Fruit fly (Drosophila melanogaster) whole organism, embryonic: ENCODE measurements around the gene Cpsf100.

Source experiments
- ATbp ChIP-seq: fragments of 200-800 bp; sonication (Bioruptor generic); optimal IDR thresholded peaks from 2 replicates; lab custom pipeline; 2017; ENCODE audit warnings: missing biosample characterization, mild to moderate bottlenecking, missing genetic modification characterization, missing genetic modification reagents
- BEAF-32 ChIP-seq: fragments of 200-800 bp; sonication (Bioruptor generic); optimal IDR thresholded peaks from 3 replicates; lab custom pipeline; 2017; ENCODE audit warnings: missing biosample characterization, missing genetic modification characterization, mild to moderate bottlenecking, moderate library complexity, missing genetic modification reagents
- Blimp-1 ChIP-seq: fragments of 200-800 bp; sonication (Bioruptor generic); optimal IDR thresholded peaks from 3 replicates; lab custom pipeline; 2018; ENCODE audit warnings: missing biosample characterization, missing genetic modification characterization, mild to moderate bottlenecking, moderate library complexity, missing genetic modification reagents
- BtbVII ChIP-seq: fragments of 200-800 bp; sonication (Bioruptor generic); optimal IDR thresholded peaks from 3 replicates; lab custom pipeline; 2017; ENCODE audit warnings: missing biosample characterization, mild to moderate bottlenecking, missing genetic modification characterization
- CG10209 ChIP-seq: fragments of 200-800 bp; sonication (Bioruptor generic); optimal IDR thresholded peaks from 3 replicates; lab custom pipeline; 2017; ENCODE audit warnings: missing biosample characterization, mild to moderate bottlenecking, missing genetic modification characterization, missing genetic modification reagents
- CG11398 ChIP-seq: fragments of 200-800 bp; sonication (Bioruptor generic); optimal IDR thresholded peaks from 2 replicates; lab custom pipeline; 2016; ENCODE audit warnings: missing biosample characterization, missing genetic modification characterization
- CG11560 ChIP-seq: fragments of 200-800 bp; sonication (Bioruptor generic); IDR thresholded peaks from 3 replicates; pipeline ENCODE4 v1.3.6; 2022; ENCODE audit warnings: missing biosample characterization, missing genetic modification characterization
- CG1233 ChIP-seq: fragments of 200-800 bp; sonication (Bioruptor generic); optimal IDR thresholded peaks from 4 replicates; lab custom pipeline; 2018; ENCODE audit warnings: missing biosample characterization, mild to moderate bottlenecking, missing genetic modification characterization
- CG13296 ChIP-seq: fragments of 200-800 bp; sonication (Bioruptor generic); optimal IDR thresholded peaks from 3 replicates; lab custom pipeline; 2018; ENCODE audit warnings: missing biosample characterization, mild to moderate bottlenecking, missing genetic modification characterization
- CG14014 ChIP-seq: fragments of 200-800 bp; sonication (Bioruptor generic); IDR thresholded peaks from 2 replicates; pipeline ENCODE4 v1.3.6; 2022; ENCODE audit warnings: missing biosample characterization, missing genetic modification characterization
- CG15479 ChIP-seq: fragments of 200-800 bp; sonication (Bioruptor generic); optimal IDR thresholded peaks from 3 replicates; lab custom pipeline; 2019; ENCODE audit warnings: missing biosample characterization, mild to moderate bottlenecking, missing genetic modification characterization, moderate library complexity
- CG15601 ChIP-seq: fragments of 200-800 bp; sonication (Bioruptor generic); optimal IDR thresholded peaks from 3 replicates; lab custom pipeline; 2019; ENCODE audit warnings: missing biosample characterization, mild to moderate bottlenecking, missing genetic modification characterization, moderate library complexity
- CG18599 ChIP-seq: fragments of 200-800 bp; sonication (Bioruptor generic); optimal IDR thresholded peaks from 3 replicates; lab custom pipeline; 2017; ENCODE audit warnings: missing biosample characterization, missing genetic modification characterization, mild to moderate bottlenecking, moderate library complexity, missing genetic modification reagents
- CG2678 ChIP-seq: fragments of 200-800 bp; sonication (Bioruptor generic); optimal IDR thresholded peaks from 3 replicates; lab custom pipeline; 2019; ENCODE audit warnings: missing biosample characterization, mild to moderate bottlenecking, missing genetic modification characterization, moderate library complexity
- CG31224 ChIP-seq: fragments of 200-800 bp; sonication (Bioruptor generic); IDR thresholded peaks from 2 replicates; pipeline ENCODE4 v1.3.6; 2022; ENCODE audit warnings: missing biosample characterization, missing genetic modification characterization
- CG34376 ChIP-seq: fragments of 200-800 bp; sonication (Bioruptor generic); optimal IDR thresholded peaks from 2 replicates; lab custom pipeline; 2018; ENCODE audit warnings: missing biosample characterization, mild to moderate bottlenecking, missing genetic modification characterization
- CG7745 ChIP-seq: fragments of 200-800 bp; sonication (Bioruptor generic); optimal IDR thresholded peaks from 2 replicates; lab custom pipeline; 2018; ENCODE audit warnings: missing biosample characterization, mild to moderate bottlenecking, missing genetic modification characterization, moderate library complexity
- CG8290 ChIP-seq, 3 experiments: fragments of 200-800 bp; sonication (Bioruptor generic); optimal IDR thresholded peaks; 2 replicates each; lab custom pipeline; 2016 to 2019; ENCODE audit warnings: missing biosample characterization in 3 of 3, missing genetic modification characterization in 3 of 3, mild to moderate bottlenecking in 2 of 3, moderate library complexity in 1 of 3
- Doc3 ChIP-seq: fragments of 200-800 bp; sonication (Bioruptor generic); IDR thresholded peaks from 3 replicates; pipeline ENCODE4 v1.3.6; 2022; ENCODE audit warnings: missing biosample characterization, missing genetic modification characterization; ENCODE audit not compliant: partially characterized antibody
- Elba2 ChIP-seq: fragments of 200-800 bp; sonication (Bioruptor generic); optimal IDR thresholded peaks from 3 replicates; lab custom pipeline; 2016; ENCODE audit warnings: missing biosample characterization, missing genetic modification characterization
- Fer1 ChIP-seq: fragments of 200-800 bp; sonication (Bioruptor generic); optimal IDR thresholded peaks from 2 replicates; lab custom pipeline; 2017; ENCODE audit warnings: missing biosample characterization, mild to moderate bottlenecking, missing genetic modification characterization
- Hmr ChIP-seq: fragments of 200-800 bp; sonication (Bioruptor generic); optimal IDR thresholded peaks from 3 replicates; lab custom pipeline; 2017; ENCODE audit warnings: mild to moderate bottlenecking, missing biosample characterization, missing genetic modification reagents, missing genetic modification characterization
- MESR4 ChIP-seq: fragments of 200-800 bp; sonication (Bioruptor generic); optimal IDR thresholded peaks from 2 replicates; lab custom pipeline; 2018; ENCODE audit warnings: missing biosample characterization, mild to moderate bottlenecking, missing genetic modification characterization, moderate library complexity
- Sox100B ChIP-seq: fragments of 200-800 bp; sonication (Bioruptor generic); optimal IDR thresholded peaks from 3 replicates; lab custom pipeline; 2018; ENCODE audit warnings: missing biosample characterization, mild to moderate bottlenecking, missing genetic modification characterization
- ab ChIP-seq: fragments of 200-800 bp; sonication (Bioruptor generic); optimal IDR thresholded peaks from 2 replicates; lab custom pipeline; 2016; ENCODE audit warnings: missing biosample characterization, missing genetic modification characterization
- amos ChIP-seq: fragments of 200-800 bp; sonication (Bioruptor generic); IDR thresholded peaks from 2 replicates; pipeline ENCODE4 v1.3.6; 2022; ENCODE audit warnings: missing biosample characterization, missing genetic modification characterization; ENCODE audit not compliant: partially characterized antibody
- br ChIP-seq: fragments of >200 bp; optimal IDR thresholded peaks from 2 replicates; lab custom pipeline; 2017
- caup ChIP-seq: fragments of 200-800 bp; sonication (Bioruptor generic); optimal IDR thresholded peaks from 3 replicates; lab custom pipeline; 2017; ENCODE audit warnings: missing biosample characterization, mild to moderate bottlenecking, missing genetic modification characterization, moderate library complexity; ENCODE audit not compliant: severe bottlenecking
- ci ChIP-seq: fragments of 200-800 bp; sonication (Bioruptor generic); IDR thresholded peaks from 3 replicates; pipeline ENCODE4 v1.3.6; 2022; ENCODE audit warnings: missing biosample characterization, missing genetic modification characterization
- cwo ChIP-seq: fragments of 200-800 bp; sonication (Bioruptor generic); optimal IDR thresholded peaks from 3 replicates; lab custom pipeline; 2017; ENCODE audit warnings: missing biosample characterization, missing genetic modification characterization, mild to moderate bottlenecking, moderate library complexity, missing genetic modification reagents
- dimm ChIP-seq: fragments of 200-800 bp; sonication (Bioruptor generic); IDR thresholded peaks from 2 replicates; pipeline ENCODE4 v1.3.6; 2022; ENCODE audit warnings: missing biosample characterization, missing genetic modification characterization
- dpn ChIP-seq, 2 experiments: fragments of 200-800 bp; sonication (Bioruptor generic); optimal IDR thresholded peaks; 3 replicates each; lab custom pipeline; 2016; ENCODE audit warnings: missing biosample characterization in 2 of 2, missing genetic modification characterization in 2 of 2
- fd102C ChIP-seq: fragments of 200-800 bp; sonication (Bioruptor generic); optimal IDR thresholded peaks from 2 replicates; lab custom pipeline; 2018; ENCODE audit warnings: missing biosample characterization, mild to moderate bottlenecking, missing genetic modification characterization, moderate library complexity
- fd96Cb ChIP-seq: fragments of 200-800 bp; sonication (Bioruptor generic); optimal IDR thresholded peaks from 2 replicates; lab custom pipeline; 2018; ENCODE audit warnings: missing biosample characterization, mild to moderate bottlenecking, missing genetic modification characterization, moderate library complexity
- gem ChIP-seq: fragments of 200-800 bp; sonication (Bioruptor generic); optimal IDR thresholded peaks from 2 replicates; lab custom pipeline; 2019; ENCODE audit warnings: missing biosample characterization, mild to moderate bottlenecking, missing genetic modification characterization, moderate library complexity
- gsb ChIP-seq: fragments of 200-800 bp; sonication (Bioruptor generic); IDR thresholded peaks from 2 replicates; pipeline ENCODE4 v1.3.6; 2022; ENCODE audit warnings: missing biosample characterization, missing genetic modification characterization
- hbn ChIP-seq: fragments of 200-800 bp; sonication (Bioruptor generic); IDR thresholded peaks from 2 replicates; pipeline ENCODE4 v1.3.6; 2022; ENCODE audit warnings: missing biosample characterization, missing genetic modification characterization; ENCODE audit not compliant: partially characterized antibody
- hkb ChIP-seq, 2 experiments: fragments of 200-800 bp in 1 of 2; fragments of >200 bp in 1 of 2; sonication (Bioruptor generic) in 1 of 2; IDR thresholded peaks in 1 of 2; optimal IDR thresholded peaks in 1 of 2; 2 replicates each; pipeline versions ENCODE4 v1.3.6 to Lab custom; 2017 to 2022; ENCODE audit warnings: missing biosample characterization in 1 of 2, missing genetic modification characterization in 1 of 2
- hth ChIP-seq: fragments of >200 bp; optimal IDR thresholded peaks from 2 replicates; lab custom pipeline; 2017; ENCODE audit warnings: inconsistent platforms
- insv ChIP-seq, 2 experiments: fragments of 200-800 bp; sonication (Bioruptor generic); optimal IDR thresholded peaks; 3 replicates each; lab custom pipeline; 2016 to 2018; ENCODE audit warnings: missing biosample characterization in 2 of 2, missing genetic modification characterization in 2 of 2
- kni ChIP-seq: fragments of 200-800 bp; sonication (Bioruptor generic); optimal IDR thresholded peaks from 3 replicates; lab custom pipeline; 2017; ENCODE audit warnings: mild to moderate bottlenecking, missing biosample characterization, missing genetic modification reagents, missing genetic modification characterization
- lab ChIP-seq: fragments of 200-800 bp; sonication (Bioruptor generic); optimal IDR thresholded peaks from 3 replicates; lab custom pipeline; 2017; ENCODE audit warnings: missing biosample characterization, missing genetic modification characterization, mild to moderate bottlenecking, moderate library complexity, missing genetic modification reagents
- odd ChIP-seq: fragments of 200-800 bp; sonication (Bioruptor generic); optimal IDR thresholded peaks from 2 replicates; lab custom pipeline; 2017; ENCODE audit warnings: missing biosample characterization, mild to moderate bottlenecking, missing genetic modification characterization
- sd ChIP-seq: fragments of 200-800 bp; sonication (Bioruptor generic); optimal IDR thresholded peaks from 3 replicates; lab custom pipeline; 2018; ENCODE audit warnings: missing biosample characterization, mild to moderate bottlenecking, missing genetic modification characterization, moderate library complexity
- sens ChIP-seq: fragments of 200-800 bp; sonication (Bioruptor generic); peaks from one replicate; lab custom pipeline; 2016; ENCODE audit warnings: missing biosample characterization, missing genetic modification characterization
- usp ChIP-seq: fragments of >200 bp; optimal IDR thresholded peaks from 2 replicates; lab custom pipeline; 2017; ENCODE audit warnings: missing biosample characterization, missing genetic modification characterization
- wek ChIP-seq: fragments of 200-800 bp; sonication (Bioruptor generic); optimal IDR thresholded peaks from 3 replicates; lab custom pipeline; 2018; ENCODE audit warnings: missing biosample characterization, mild to moderate bottlenecking, missing genetic modification characterization, moderate library complexity
- zfh2 ChIP-seq: fragments of 200-800 bp; sonication (Bioruptor generic); optimal IDR thresholded peaks from 2 replicates; lab custom pipeline; 2016; ENCODE audit warnings: missing biosample characterization, missing genetic modification characterization

Gene Cpsf100

dm6 chr3R:29064682-29065100 lies 30.3 kb downstream of the Cpsf100 start (continued):
- TF ChIP-seq dpn (GFP tag; optimal IDR thresholded peaks at IDR 0.05; lab: Kevin White, UChicago), result peak in 1 of 2 experiments; percentile 9
- no peak for TF ChIP-seq zfh2
- TF ChIP-seq CG7745 (tag; lab: Kevin White, UChicago), result peak; percentile 19
- no peak for TF ChIP-seq br (lab: Kevin White, UChicago)
- TF ChIP-seq insv (GFP tag; optimal IDR thresholded peaks at IDR 0.05; lab: Kevin White, UChicago), result no peak
- peak; percentile 14 for TF ChIP-seq kni (GFP tag; lab: Kevin White, UChicago)
- TF ChIP-seq Blimp-1 (GFP tag; lab: Kevin White, UChicago), result peak; percentile 78
- no peak for TF ChIP-seq hth
- TF ChIP-seq CG31224, result no peak
- no peak for TF ChIP-seq hbn
- TF ChIP-seq ab (GFP tag; lab: Kevin White, UChicago), result no peak
- TF ChIP-seq usp, result no peak
- TF ChIP-seq dimm (GFP tag; lab: Robert Waterston, UW), result no peak
- no peak for TF ChIP-seq fd96Cb (tag; lab: Kevin White, UChicago)
- TF ChIP-seq gem (tag; lab: Kevin White, UChicago), result peak; percentile 13
- TF ChIP-seq MESR4 (GFP tag; lab: Kevin White, UChicago), result no peak
- TF ChIP-seq, all 482 proteins: peak for 41

dm6 chr3R:29066285-29066684 lies 31.9 kb downstream of the Cpsf100 start:
- TF ChIP-seq hkb (optimal IDR thresholded peaks at IDR 0.05; lab: Kevin White, UChicago) (no peak), hkb (GFP tag; IDR thresholded peaks at IDR 0.05; lab: Robert Waterston, UW) (0 out of 2 replicates have a peak, but pooled peaks have one; percentile 23), fd102C (GFP tag; lab: Kevin White, UChicago) (peak; percentile 32), ci (peak; percentile 21; the same call in 1 of the 3 replicates), CG2678 (tag; lab: Kevin White, UChicago) (peak; percentile 10), Fer1 (GFP tag; lab: Kevin White, UChicago) (peak; percentile 43), Doc3 (GFP tag; lab: Robert Waterston, UW) (no peak), CG11398 (GFP tag; lab: Kevin White, UChicago) (no peak), CG15479 (GFP tag; lab: Kevin White, UChicago) (peak; percentile 12), wek (peak; percentile 61), sd (tag; lab: Kevin White, UChicago) (peak; percentile 21), CG1233 (GFP tag; lab: Kevin White, UChicago) (peak; percentile 27), ATbp (GFP tag; lab: Kevin White, UChicago) (peak; percentile 58), caup (GFP tag; lab: Kevin White, UChicago) (peak; percentile 9), sens (peak; percentile 69), insv (GFP tag; optimal IDR thresholded peaks at IDR 0.05; lab: Kevin White, UChicago) (peak in 1 of 2 experiments; percentile 2), Hmr (no peak), CG15601 (tag; lab: Kevin White, UChicago) (peak; percentile 13), amos (GFP tag; lab: Robert Waterston, UW) (no peak), BEAF-32 (peak; percentile 10), cwo (GFP tag; lab: Kevin White, UChicago) (peak; percentile 6), odd (GFP tag; lab: Kevin White, UChicago) (peak; percentile 41), gsb (GFP tag; lab: Robert Waterston, UW) (no peak), CG34376 (GFP tag; lab: Kevin White, UChicago) (peak; percentile 4), CG8290 (GFP tag; optimal IDR thresholded peaks at IDR 0.05; lab: Kevin White, UChicago) (no peak), CG8290 (tag; optimal IDR thresholded peaks at IDR 0.05; lab: Kevin White, UChicago) (peak in 1 of 2 experiments; percentile 45), CG18599 (GFP tag; lab: Kevin White, UChicago) (peak; percentile 36), CG11560 (no peak), CG14014 (GFP tag; lab: Robert Waterston, UW) (0 out of 2 replicates have a peak, but pooled peaks have one; percentile 14), lab (GFP tag; lab: Kevin White, UChicago) (peak; percentile 60), Sox100B (peak; percentile 24), BtbVII (GFP tag; lab: Kevin White, UChicago) (peak; percentile 22), CG10209 (GFP tag; lab: Kevin White, UChicago) (peak; percentile 19), CG13296 (peak; percentile 15), Elba2 (GFP tag; lab: Kevin White, UChicago) (no peak)
